Fruit fly (Drosophila melanogaster) whole organism, adult: ENCODE results near the gene CG9132.

Experiments used
- CG5204 ChIP-seq: fragments of 200-800 bp; sonication (Bioruptor generic); optimal IDR thresholded peaks from 2 replicates; lab custom pipeline; 2016; ENCODE audit warnings: missing biosample characterization, missing genetic modification characterization
- Crg-1 ChIP-seq: fragments of 200-800 bp; sonication (Bioruptor generic); optimal IDR thresholded peaks from 2 replicates; lab custom pipeline; 2016; ENCODE audit warnings: missing biosample characterization, missing genetic modification characterization

dm6 chrX:16787416-16787900 is 13.1 kb downstream of the CG9132 start:
- TF ChIP-seq Crg-1 (GFP tag; lab: Kevin White, UChicago) (peak; percentile 12), CG5204 (GFP tag; lab: Kevin White, UChicago) (no peak)
